Worm (Caenorhabditis elegans) whole organism, L3 larva: ENCODE results near the gene F55G1.7.

Experiments
- ZK546.5 ChIP-seq: sonication (generic microtip); optimal IDR thresholded peaks from 2 replicates; lab custom pipeline; 2017; ENCODE audit warnings: missing biosample characterization, missing genetic modification characterization
- ceh-9 ChIP-seq: sonication (generic microtip); optimal IDR thresholded peaks from 2 replicates; lab custom pipeline; 2018; ENCODE audit warnings: missing biosample characterization, missing genetic modification characterization
- daf-12 ChIP-seq: fragments of 150-350 bp; optimal IDR thresholded peaks from 2 replicates; lab custom pipeline; 2014; ENCODE audit warnings: missing biosample characterization, missing genetic modification reagents, missing genetic modification characterization
- elt-2 ChIP-seq: sonication (generic microtip); optimal IDR thresholded peaks from 2 replicates; lab custom pipeline; 2016; ENCODE audit warnings: missing genetic modification reagents, mild to moderate bottlenecking, missing genetic modification characterization, missing compliant biosample characterization
- fkh-10 ChIP-seq: sonication (generic microtip); optimal IDR thresholded peaks from 2 replicates; lab custom pipeline; 2017; ENCODE audit warnings: missing biosample characterization, missing genetic modification reagents, missing genetic modification characterization
- fos-1 ChIP-seq: fragments of 150-350 bp; optimal IDR thresholded peaks from 2 replicates; lab custom pipeline; 2014; ENCODE audit warnings: missing biosample characterization, missing genetic modification characterization
- nfya-1 ChIP-seq: sonication (generic microtip); optimal IDR thresholded peaks from 2 replicates; lab custom pipeline; 2017; ENCODE audit warnings: missing genetic modification characterization, mild to moderate bottlenecking, missing compliant biosample characterization, antibody characterized with exemption, moderate library complexity; ENCODE audit not compliant: insufficient read depth
- nhr-28 ChIP-seq: fragments of 150-350 bp; optimal IDR thresholded peaks from 2 replicates; lab custom pipeline; 2014; ENCODE audit warnings: missing biosample characterization, missing genetic modification characterization
- nhr-76 ChIP-seq: fragments of 150-350 bp; sonication (generic microtip); optimal IDR thresholded peaks from 5 replicates; lab custom pipeline; 2014; ENCODE audit warnings: missing biosample characterization, missing genetic modification characterization
- pha-4 ChIP-seq: fragments of 150-350 bp; optimal IDR thresholded peaks from 2 replicates; lab custom pipeline; 2014; ENCODE audit warnings: missing biosample characterization, missing genetic modification reagents, missing genetic modification characterization
- pqm-1 ChIP-seq: fragments of 150-350 bp; optimal IDR thresholded peaks from 2 replicates; lab custom pipeline; 2017; ENCODE audit warnings: missing biosample characterization, missing genetic modification characterization, inconsistent platforms
- snpc-4 ChIP-seq: fragments of 150-350 bp; optimal IDR thresholded peaks from 2 replicates; lab custom pipeline; 2014; ENCODE audit warnings: missing biosample characterization, missing genetic modification characterization
- unc-39 ChIP-seq: sonication (generic microtip); optimal IDR thresholded peaks from 4 replicates; lab custom pipeline; 2017; ENCODE audit warnings: missing biosample characterization, missing genetic modification characterization

DNA sequence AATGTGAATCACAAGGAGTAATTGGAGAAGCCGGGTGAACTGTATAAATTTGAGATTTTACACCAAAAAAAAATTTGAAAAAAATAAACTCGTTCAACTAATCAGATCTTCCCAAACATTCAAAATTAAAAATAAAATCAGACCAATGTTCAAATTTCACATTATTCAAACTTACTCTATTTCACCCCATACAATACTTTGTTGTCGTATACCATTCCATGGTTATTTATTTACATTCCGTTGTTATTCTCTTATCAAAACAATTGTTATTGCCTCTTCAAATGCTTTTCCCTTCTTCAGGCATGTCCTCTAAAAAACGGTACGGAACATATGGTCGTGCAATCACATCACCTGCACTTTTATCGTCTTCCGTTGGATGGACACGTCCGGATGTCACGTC, 45.4 kb downstream of the F55G1.7 start, which contains the start of gene unc-82:
- TF ChIP-seq pqm-1 (tag; lab: Kevin White, UChicago) (no peak), snpc-4 (tag; lab: Kevin White, UChicago) (no peak), elt-2 (tag; lab: Kevin White, UChicago) (no peak), ceh-9 (tag; lab: Kevin White, UChicago) (no peak), daf-12 (tag; lab: Kevin White, UChicago) (no peak), nfya-1 (tag; lab: Kevin White, UChicago) (no peak), fos-1 (tag; lab: Kevin White, UChicago) (no peak), nhr-76 (tag; lab: Kevin White, UChicago) (no peak), nhr-28 (tag; lab: Kevin White, UChicago) (no peak), pha-4 (tag; lab: Kevin White, UChicago) (no peak), unc-39 (tag; lab: Kevin White, UChicago) (no peak), fkh-10 (GFP tag; lab: Kevin White, UChicago) (no peak), ZK546.5 (tag; lab: Kevin White, UChicago) (no peak)
